Fruit fly (Drosophila melanogaster) Kc167 (cell line): ENCODE results near the gene Mst27D.

ENCODE experiments used
- Myc ChIP-seq: fragments of >200 bp; optimal IDR thresholded peaks from 2 replicates; lab custom pipeline; 2017; ENCODE audit warnings: missing external identifiers
- Sin3A ChIP-seq: fragments of >200 bp; optimal IDR thresholded peaks from 2 replicates; lab custom pipeline; 2018; ENCODE audit warnings: missing external identifiers
- h ChIP-seq: fragments of >200 bp; optimal IDR thresholded peaks from 3 replicates; lab custom pipeline; 2018; ENCODE audit warnings: missing external identifiers
- insv ChIP-seq: fragments of >200 bp; optimal IDR thresholded peaks from 3 replicates; lab custom pipeline; 2018; ENCODE audit warnings: missing external identifiers
- psq ChIP-seq: fragments of >200 bp; optimal IDR thresholded peaks from 2 replicates; lab custom pipeline; 2017; ENCODE audit warnings: missing external identifiers
- ttk ChIP-seq: sonication (Bioruptor generic); optimal IDR thresholded peaks from 2 replicates; lab custom pipeline; 2017; ENCODE audit warnings: missing external identifiers

The Mst27D gene

dm6 chr2L:7049009-7049647 lies 11.5 kb downstream of the Mst27D start:
- TF ChIP-seq h (lab: Kevin White, UChicago) (no peak), insv (lab: Kevin White, UChicago) (no peak), ttk (lab: Kevin White, UChicago) (no peak), Sin3A (no peak), Myc (no peak), psq (lab: Kevin White, UChicago) (no peak)

- TF ChIP-seq insv (lab: Kevin White, UChicago) (no peak), Sin3A (no peak), h (lab: Kevin White, UChicago) (no peak), Myc (no peak), psq (lab: Kevin White, UChicago) (no peak), ttk (lab: Kevin White, UChicago) (no peak)
These were observed 12.9 kb downstream of the Mst27D start for dm6 chr2L:7047703-7048102.

dm6 chr2L:7043039-7043905 lies 17.4 kb downstream of the Mst27D start:
- TF ChIP-seq insv (lab: Kevin White, UChicago) (no peak), ttk (lab: Kevin White, UChicago) (no peak), psq (lab: Kevin White, UChicago) (no peak), h (lab: Kevin White, UChicago) (no peak), Myc (no peak), Sin3A (no peak)

dm6 chr2L:7042150-7042811 lies 18.4 kb downstream of the Mst27D start:
- no peak for TF ChIP-seq h (lab: Kevin White, UChicago)
- TF ChIP-seq psq (lab: Kevin White, UChicago), result no peak

dm6 chr2L:7039342-7039684 lies 21.3 kb downstream of the Mst27D start:
- TF ChIP-seq Myc (no peak), insv (lab: Kevin White, UChicago) (no peak), h (lab: Kevin White, UChicago) (no peak), psq (lab: Kevin White, UChicago) (no peak), Sin3A (no peak), ttk (lab: Kevin White, UChicago) (no peak)

dm6 chr2L:7038404-7039341 lies 22.0 kb downstream of the Mst27D start:
- TF ChIP-seq psq (lab: Kevin White, UChicago) (no peak), insv (lab: Kevin White, UChicago) (no peak), Sin3A (no peak), Myc (no peak), ttk (lab: Kevin White, UChicago) (no peak), h (lab: Kevin White, UChicago) (no peak)

- no peak for TF ChIP-seq h (lab: Kevin White, UChicago)
- TF ChIP-seq Myc, result no peak
- no peak for TF ChIP-seq insv (lab: Kevin White, UChicago)
- TF ChIP-seq Sin3A, result no peak
- TF ChIP-seq ttk (lab: Kevin White, UChicago), result no peak
- TF ChIP-seq psq (lab: Kevin White, UChicago), result no peak
These were observed 22.8 kb downstream of the Mst27D start, which contains the start of gene milt for dm6 chr2L:7037773-7038327. Gene milt, plus strand, starts transcription at chr2L:7037823.

- TF ChIP-seq h (lab: Kevin White, UChicago) (no peak), psq (lab: Kevin White, UChicago) (no peak), Sin3A (no peak), ttk (lab: Kevin White, UChicago) (no peak)
These were observed 27.5 kb downstream of the Mst27D start for dm6 chr2L:7033100-7033675.

dm6 chr2L:7032517-7032951 lies 28.1 kb downstream of the Mst27D start, which contains the start of the genes Rab30 and Caper:
Gene Rab30, minus strand, starts transcription at chr2L:7032606.
Gene Caper, plus strand, starts transcription at chr2L:7032721.
- TF ChIP-seq insv (lab: Kevin White, UChicago), result no peak
- TF ChIP-seq Myc, result no peak
- no peak for TF ChIP-seq Sin3A
- TF ChIP-seq ttk (lab: Kevin White, UChicago), result no peak
- TF ChIP-seq h (lab: Kevin White, UChicago), result no peak

- TF ChIP-seq Sin3A (no peak), ttk (lab: Kevin White, UChicago) (no peak), h (lab: Kevin White, UChicago) (no peak), insv (lab: Kevin White, UChicago) (peak; percentile 92), psq (lab: Kevin White, UChicago) (no peak), Myc (no peak)
These were observed 31.7 kb downstream of the Mst27D start for dm6 chr2L:7028990-7029389.
